Fruit fly (Drosophila melanogaster): Measurements from ENCODE around the gene Cht11.

Gene Cht11

dm6 chrX:6862521-6863288, 13.4 kb upstream of the Cht11 start (continued):
- no peak for TF ChIP-seq Lpt (GFP tag; optimal IDR thresholded peaks at IDR 0.05)
- TF ChIP-seq CG3281 (GFP tag; optimal IDR thresholded peaks at IDR 0.05), result no peak
- peak; percentile 91 for TF ChIP-seq cg (GFP tag; optimal IDR thresholded peaks at IDR 0.05)
- TF ChIP-seq phol (tag; optimal IDR thresholded peaks at IDR 0.05), result no peak
- TF ChIP-seq CG31441 (GFP tag; IDR thresholded peaks at IDR 0.05), result no peak
- peak; percentile 45; the same call in 1 of the 2 replicates for TF ChIP-seq vvl (GFP tag; IDR thresholded peaks at IDR 0.05)
- peak; percentile 92 for TF ChIP-seq abd-A (tag; optimal IDR thresholded peaks at IDR 0.05)
- peak; percentile 89 for TF ChIP-seq pros (GFP tag; optimal IDR thresholded peaks at IDR 0.05)
- TF ChIP-seq NK7.1 (GFP tag; optimal IDR thresholded peaks at IDR 0.05), result no peak
- peak; percentile 99 for TF ChIP-seq Deaf1 (tag; optimal IDR thresholded peaks at IDR 0.05)
- no peak for TF ChIP-seq CG31224 (GFP tag; IDR thresholded peaks at IDR 0.05)
- peak; percentile 41; the same call in 1 of the 2 replicates for TF ChIP-seq CG13287 (GFP tag; IDR thresholded peaks at IDR 0.05; ENCODE audit: partially characterized antibody)
- TF ChIP-seq grau (tag; optimal IDR thresholded peaks at IDR 0.05), result no peak
- no peak for TF ChIP-seq CG16863 (GFP tag; optimal IDR thresholded peaks at IDR 0.05)
- TF ChIP-seq D19A (tag; optimal IDR thresholded peaks at IDR 0.05), result no peak
- TF ChIP-seq cato (GFP tag; optimal IDR thresholded peaks at IDR 0.05; ENCODE audit: borderline replicate concordance), result no peak
- peak; percentile 59 for TF ChIP-seq CG3838 (GFP tag; optimal IDR thresholded peaks at IDR 0.05)
- peak; percentile 6; the same call in 1 of the 2 replicates for TF ChIP-seq CG9932 (GFP tag; IDR thresholded peaks at IDR 0.05)
- no peak for TF ChIP-seq fru (optimal IDR thresholded peaks at IDR 0.05)
- TF ChIP-seq CG1529 (GFP tag; optimal IDR thresholded peaks at IDR 0.05), result no peak
- peak; percentile 1 for TF ChIP-seq oc (tag; optimal IDR thresholded peaks at IDR 0.05)
- TF ChIP-seq sqz (GFP tag; optimal IDR thresholded peaks at IDR 0.05), result peak; percentile 98
- TF ChIP-seq Hr39 (optimal IDR thresholded peaks at IDR 0.05), result no peak
- TF ChIP-seq stwl (tag; optimal IDR thresholded peaks at IDR 0.05), result no peak
- no peak for TF ChIP-seq jigr1 (GFP tag; IDR thresholded peaks at IDR 0.05)
- peak; percentile 46 for TF ChIP-seq CG12769 (tag; optimal IDR thresholded peaks at IDR 0.05)
- TF ChIP-seq CG2199 (GFP tag; IDR thresholded peaks at IDR 0.05), result 0 out of 3 replicates have a peak, but pooled peaks have one; percentile 51
- peak; percentile 0 for TF ChIP-seq zen (tag; optimal IDR thresholded peaks at IDR 0.05)
- TF ChIP-seq CG7372 (GFP tag; IDR thresholded peaks at IDR 0.05), result no peak
- peak; percentile 53; the same call in 1 of the 2 replicates for TF ChIP-seq rib (GFP tag; IDR thresholded peaks at IDR 0.05)
- TF ChIP-seq Spps (tag; optimal IDR thresholded peaks at IDR 0.05), result no peak
- peak; percentile 70 for TF ChIP-seq pfk (GFP tag; optimal IDR thresholded peaks at IDR 0.05)
- TF ChIP-seq CG12219 (GFP tag; optimal IDR thresholded peaks at IDR 0.05), result no peak
- peak; percentile 24 for TF ChIP-seq CG7987 (GFP tag; optimal IDR thresholded peaks at IDR 0.05)
- no peak for TF ChIP-seq inv (GFP tag; IDR thresholded peaks at IDR 0.05; ENCODE audit: partially characterized antibody)
- peak; percentile 34; the same call in 1 of the 3 replicates for TF ChIP-seq CG34224 (GFP tag; IDR thresholded peaks at IDR 0.05; ENCODE audit: partially characterized antibody)
- TF ChIP-seq CG10209 (GFP tag; optimal IDR thresholded peaks at IDR 0.05), result peak; percentile 78
- peak; percentile 70 for TF ChIP-seq CG8478 (optimal IDR thresholded peaks at IDR 0.05)
- TF ChIP-seq CG18476 (GFP tag; optimal IDR thresholded peaks at IDR 0.05), result no peak
- no peak for TF ChIP-seq pan (optimal IDR thresholded peaks at IDR 0.05)
- TF ChIP-seq pan (GFP tag; optimal IDR thresholded peaks at IDR 0.05 in 1 of 2, IDR thresholded peaks at IDR 0.05 in 1 of 2), result no peak
- no peak for TF ChIP-seq CG13123 (GFP tag; optimal IDR thresholded peaks at IDR 0.05)
- peak; percentile 34 for TF ChIP-seq scrt (GFP tag; optimal IDR thresholded peaks at IDR 0.05)
- TF ChIP-seq CG32767 (GFP tag; IDR thresholded peaks at IDR 0.05), result peak; percentile 37; the same call in 1 of the 2 replicates
- TF ChIP-seq CG13894 (tag; optimal IDR thresholded peaks at IDR 0.05), result peak; percentile 70
- 0 out of 2 replicates have a peak, but pooled peaks have one; percentile 25 for TF ChIP-seq hbn (GFP tag; IDR thresholded peaks at IDR 0.05; ENCODE audit: partially characterized antibody)
- no peak for TF ChIP-seq Stat92E (GFP tag; optimal IDR thresholded peaks at IDR 0.05)
- no peak for TF ChIP-seq CG12659 (GFP tag; optimal IDR thresholded peaks at IDR 0.05)
- TF ChIP-seq sens (GFP tag), result no peak
